Fruit fly (Drosophila melanogaster) S2 (cell line): ENCODE results near the gene CG43248.

Experiments used
- CG8478 ChIP-seq: fragments of >200 bp; optimal IDR thresholded peaks from 2 replicates; lab custom pipeline; 2018
- CTCF ChIP-seq, 2 experiments: fragments of >200 bp; optimal IDR thresholded peaks; 2 replicates each; lab custom pipeline; 2018

The CG43248 gene

DNA sequence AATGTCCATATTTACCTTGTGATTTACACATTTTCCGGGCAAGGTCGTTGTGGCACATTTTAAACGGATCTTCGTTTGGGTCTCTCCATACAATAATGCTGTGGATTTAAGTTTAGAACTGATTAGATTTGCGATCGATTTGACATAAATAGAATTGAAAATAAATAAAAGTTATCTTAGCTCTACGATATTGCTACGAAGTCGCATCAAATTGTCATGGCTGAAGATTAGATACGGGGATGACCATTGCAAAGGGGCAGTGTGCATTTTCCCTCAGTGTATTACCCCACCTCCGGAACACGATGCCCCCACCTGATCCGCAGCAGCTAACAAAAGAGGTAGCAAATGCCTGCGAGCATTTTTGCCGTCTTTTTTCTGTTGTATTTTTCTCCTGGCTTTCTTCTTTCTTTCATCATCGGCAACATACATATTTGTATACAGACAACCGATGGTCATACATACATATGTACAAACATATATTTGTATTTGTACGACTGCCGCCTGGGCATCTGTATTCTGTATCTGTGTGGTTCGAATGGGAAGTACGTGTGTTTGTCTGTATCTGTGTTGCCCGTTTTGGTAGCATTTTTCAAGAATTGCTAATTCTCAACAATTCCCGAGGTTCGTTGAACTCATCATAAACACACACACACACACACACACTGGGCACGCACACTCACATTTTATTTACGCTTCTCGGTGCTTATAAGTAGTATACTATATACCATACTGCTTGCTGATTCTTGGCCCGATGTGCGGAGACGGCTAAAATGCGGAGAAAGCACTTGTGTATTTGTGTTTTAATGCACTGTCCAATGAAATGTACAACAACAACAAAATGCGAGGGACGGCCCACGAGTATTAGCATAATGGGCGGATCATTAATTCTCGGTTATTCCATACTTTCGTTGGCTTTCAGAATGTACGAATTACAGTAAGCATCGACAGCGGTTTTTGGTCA is 13.5 kb upstream of the CG43248 start:
- TF ChIP-seq CTCF (optimal IDR thresholded peaks at IDR 0.05; lab: Kevin White, UChicago) (no peak), CG8478 (lab: Kevin White, UChicago) (no peak)

- TF ChIP-seq CTCF (optimal IDR thresholded peaks at IDR 0.05; lab: Kevin White, UChicago) (no peak), CG8478 (lab: Kevin White, UChicago) (no peak)
These were observed 12.2 kb upstream of the CG43248 start for dm6 chr3L:15543467-15543866.

dm6 chr3L:15543049-15543448 is 11.8 kb upstream of the CG43248 start:
- TF ChIP-seq CG8478 (lab: Kevin White, UChicago) = no peak
- TF ChIP-seq CTCF (optimal IDR thresholded peaks at IDR 0.05; lab: Kevin White, UChicago) = no peak

DNA sequence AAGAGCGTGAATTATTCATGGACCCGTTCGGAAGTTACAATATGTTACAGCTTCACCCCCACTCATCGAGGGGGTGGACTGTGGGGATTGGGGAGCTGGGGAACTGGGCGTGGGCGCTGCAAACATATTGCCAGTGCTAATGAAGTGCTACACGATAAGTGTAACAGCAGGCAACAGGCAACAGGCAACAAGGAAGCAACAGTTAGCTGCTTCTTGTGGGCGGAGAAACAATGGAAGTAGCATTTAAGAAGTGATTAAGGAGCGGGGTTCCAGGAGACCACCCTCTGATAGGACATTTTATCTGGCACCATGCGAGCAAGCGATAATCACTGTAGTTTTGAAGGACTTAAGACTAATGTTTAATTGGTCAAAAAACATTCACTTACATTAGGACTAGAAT is 10.0 kb upstream of the CG43248 start:
- TF ChIP-seq CTCF (optimal IDR thresholded peaks at IDR 0.05; lab: Kevin White, UChicago) = no peak
- no peak for TF ChIP-seq CG8478 (lab: Kevin White, UChicago)

dm6 chr3L:15540682-15541081 is 9.4 kb upstream of the CG43248 start:
- TF ChIP-seq CTCF (optimal IDR thresholded peaks at IDR 0.05; lab: Kevin White, UChicago) = no peak
- TF ChIP-seq CG8478 (lab: Kevin White, UChicago) = no peak

- TF ChIP-seq CTCF (optimal IDR thresholded peaks at IDR 0.05; lab: Kevin White, UChicago) = no peak
- no peak for TF ChIP-seq CG8478 (lab: Kevin White, UChicago)
These were observed 8.7 kb upstream of the CG43248 start for dm6 chr3L:15539903-15540409.

dm6 chr3L:15538582-15539490 is 7.6 kb upstream of the CG43248 start:
- no peak for TF ChIP-seq CG8478 (lab: Kevin White, UChicago)
- TF ChIP-seq CTCF (optimal IDR thresholded peaks at IDR 0.05; lab: Kevin White, UChicago) = no peak

- no peak for TF ChIP-seq CTCF (optimal IDR thresholded peaks at IDR 0.05; lab: Kevin White, UChicago)
- no peak for TF ChIP-seq CG8478 (lab: Kevin White, UChicago)
These were observed 6.8 kb upstream of the CG43248 start for dm6 chr3L:15537916-15538581.

dm6 chr3L:15536550-15536949 is 5.3 kb upstream of the CG43248 start:
- TF ChIP-seq CTCF (optimal IDR thresholded peaks at IDR 0.05; lab: Kevin White, UChicago) (no peak), CG8478 (lab: Kevin White, UChicago) (no peak)

dm6 chr3L:15535800-15536225 is 4.5 kb upstream of the CG43248 start:
- TF ChIP-seq CTCF (optimal IDR thresholded peaks at IDR 0.05; lab: Kevin White, UChicago) = no peak
- no peak for TF ChIP-seq CG8478 (lab: Kevin White, UChicago)

DNA sequence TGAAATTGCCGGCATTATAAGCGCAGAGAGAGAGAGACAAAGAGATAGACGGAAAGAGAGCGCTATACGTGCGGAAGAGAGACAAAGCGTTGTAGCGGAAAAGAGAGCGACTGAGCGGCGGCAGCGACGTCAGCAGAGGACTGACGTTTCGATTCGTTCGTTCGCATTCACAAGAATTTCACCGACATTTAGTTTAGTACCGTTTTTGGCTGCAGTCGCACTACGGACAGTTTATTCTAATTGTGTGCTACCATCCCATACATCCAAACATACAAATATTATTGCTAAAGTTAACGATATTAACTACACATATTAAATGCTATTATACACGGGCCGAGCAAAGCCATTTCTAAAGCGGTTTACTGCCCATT is 3.9 kb upstream of the CG43248 start, which contains the start of gene CrebA:
Gene CrebA, plus strand, starts transcription at position 168 of the 371 bp plus-strand sequence.
- TF ChIP-seq CG8478 (lab: Kevin White, UChicago) = no peak
- TF ChIP-seq CTCF (optimal IDR thresholded peaks at IDR 0.05; lab: Kevin White, UChicago) = no peak

DNA sequence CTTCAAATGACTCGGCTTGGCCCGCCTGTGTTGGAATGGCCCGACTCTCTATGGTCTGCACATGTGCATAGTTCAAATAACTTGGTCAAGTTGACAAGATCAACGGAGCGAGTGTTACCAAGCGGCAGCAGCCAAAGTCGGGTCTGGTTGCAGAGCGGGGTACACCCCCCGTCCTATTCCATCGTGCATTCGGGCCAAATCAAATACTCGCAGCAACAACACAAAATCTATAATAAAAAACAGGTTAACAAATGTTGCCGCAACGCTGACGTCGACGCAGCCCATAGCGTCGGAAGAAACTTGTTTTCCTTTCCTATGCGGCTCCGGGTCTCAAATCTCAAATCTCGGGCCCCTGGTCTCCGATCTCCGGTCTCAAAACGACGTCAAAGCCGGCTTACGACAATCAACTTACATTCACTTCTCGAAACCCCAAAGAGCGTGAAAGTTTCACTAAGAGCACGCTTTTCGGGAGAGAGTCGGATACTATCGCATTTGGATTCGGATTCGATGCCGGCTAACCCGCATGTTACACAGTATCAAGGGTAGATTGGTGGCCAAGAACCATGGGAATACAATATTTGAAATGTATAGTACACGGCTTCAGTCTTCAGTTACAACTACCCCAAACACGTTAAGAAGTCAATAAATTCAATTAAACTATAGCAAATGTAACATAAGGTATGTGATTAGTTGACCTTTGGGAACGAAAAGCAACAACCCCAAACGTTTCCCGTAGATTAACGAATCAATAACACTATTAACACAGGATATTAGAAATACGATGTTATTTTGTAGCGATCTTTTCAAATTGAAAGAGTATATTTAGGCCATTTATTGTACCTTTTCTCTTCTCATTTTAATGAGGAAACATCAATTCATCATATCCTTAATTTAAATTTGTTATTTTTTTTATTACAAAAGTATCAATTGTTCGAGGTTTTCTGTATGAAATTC is 3.3 kb upstream of the CG43248 start:
- TF ChIP-seq CTCF (optimal IDR thresholded peaks at IDR 0.05; lab: Kevin White, UChicago) (no peak), CG8478 (lab: Kevin White, UChicago) (no peak)
